Fruit fly (Drosophila melanogaster) whole organism, embryonic: ENCODE measurements around the gene OtopLc.

Experiments
- Atf6 ChIP-seq: fragments of 200-800 bp; sonication (Bioruptor generic); IDR thresholded peaks from 2 replicates; pipeline ENCODE4 v1.3.6; 2022; ENCODE audit warnings: missing biosample characterization, missing genetic modification characterization
- Bteb2 ChIP-seq: fragments of 200-800 bp; sonication (Bioruptor generic); optimal IDR thresholded peaks from 2 replicates; lab custom pipeline; 2016; ENCODE audit warnings: missing biosample characterization, missing genetic modification characterization
- CG10209 ChIP-seq: fragments of 200-800 bp; sonication (Bioruptor generic); optimal IDR thresholded peaks from 3 replicates; lab custom pipeline; 2017; ENCODE audit warnings: missing biosample characterization, mild to moderate bottlenecking, missing genetic modification characterization, missing genetic modification reagents
- CG10462 ChIP-seq: fragments of 200-800 bp; sonication (Bioruptor generic); optimal IDR thresholded peaks from 2 replicates; lab custom pipeline; 2016; ENCODE audit warnings: missing biosample characterization, missing genetic modification characterization
- CG10543 ChIP-seq: fragments of 200-800 bp; sonication (Bioruptor generic); optimal IDR thresholded peaks from 3 replicates; lab custom pipeline; 2017; ENCODE audit warnings: missing biosample characterization, mild to moderate bottlenecking, missing genetic modification characterization, moderate library complexity
- CG10959 ChIP-seq: fragments of 200-800 bp; sonication (Bioruptor generic); IDR thresholded peaks from 2 replicates; pipeline ENCODE4 v1.3.6; 2022; ENCODE audit warnings: missing biosample characterization, missing genetic modification characterization
- CG12391 ChIP-seq: fragments of 200-800 bp; sonication (Bioruptor generic); optimal IDR thresholded peaks from 3 replicates; lab custom pipeline; 2018; ENCODE audit warnings: missing biosample characterization, mild to moderate bottlenecking, missing genetic modification characterization, moderate library complexity
- CG13123 ChIP-seq: fragments of 200-800 bp; sonication (Bioruptor generic); optimal IDR thresholded peaks from 2 replicates; lab custom pipeline; 2016; ENCODE audit warnings: missing biosample characterization, missing genetic modification characterization
- CG13775 ChIP-seq: fragments of 200-800 bp; sonication (Bioruptor generic); optimal IDR thresholded peaks from 3 replicates; lab custom pipeline; 2017; ENCODE audit warnings: missing biosample characterization, mild to moderate bottlenecking, missing genetic modification characterization
- CG14441 ChIP-seq: fragments of 200-800 bp; sonication (Bioruptor generic); IDR thresholded peaks from 2 replicates; pipeline ENCODE4 v1.3.6; 2022; ENCODE audit warnings: missing biosample characterization, missing genetic modification characterization
- CG14965 ChIP-seq: fragments of 200-800 bp; sonication (Bioruptor generic); optimal IDR thresholded peaks from 2 replicates; lab custom pipeline; 2016; ENCODE audit warnings: missing biosample characterization, missing genetic modification characterization, borderline replicate concordance
- CG1602 ChIP-seq: fragments of 200-800 bp; sonication (Bioruptor generic); optimal IDR thresholded peaks from 3 replicates; lab custom pipeline; 2016; ENCODE audit warnings: missing biosample characterization, missing genetic modification characterization
- CG1647 ChIP-seq: fragments of 200-800 bp; sonication (Bioruptor generic); optimal IDR thresholded peaks from 3 replicates; lab custom pipeline; 2016; ENCODE audit warnings: missing biosample characterization, missing genetic modification characterization
- CG17328 ChIP-seq: fragments of 200-800 bp; sonication (Bioruptor generic); IDR thresholded peaks from 2 replicates; pipeline ENCODE4 v1.3.6; 2022; ENCODE audit warnings: missing biosample characterization, missing genetic modification characterization
- CG17361 ChIP-seq: fragments of 200-800 bp; sonication (Bioruptor generic); IDR thresholded peaks from 3 replicates; pipeline ENCODE4 v1.3.6; 2022; ENCODE audit warnings: missing biosample characterization, missing genetic modification characterization
- CG17802 ChIP-seq: fragments of 200-800 bp; sonication (Bioruptor generic); optimal IDR thresholded peaks from 2 replicates; lab custom pipeline; 2018; ENCODE audit warnings: missing biosample characterization, mild to moderate bottlenecking, missing genetic modification characterization, moderate library complexity
- CG1832 ChIP-seq: fragments of 200-800 bp; sonication (Bioruptor generic); optimal IDR thresholded peaks from 2 replicates; lab custom pipeline; 2017; ENCODE audit warnings: missing biosample characterization, mild to moderate bottlenecking, missing genetic modification characterization, inconsistent platforms
- CG18599 ChIP-seq: fragments of 200-800 bp; sonication (Bioruptor generic); optimal IDR thresholded peaks from 3 replicates; lab custom pipeline; 2017; ENCODE audit warnings: missing biosample characterization, missing genetic modification characterization, mild to moderate bottlenecking, moderate library complexity, missing genetic modification reagents
- CG31224 ChIP-seq: fragments of 200-800 bp; sonication (Bioruptor generic); IDR thresholded peaks from 2 replicates; pipeline ENCODE4 v1.3.6; 2022; ENCODE audit warnings: missing biosample characterization, missing genetic modification characterization
- CG31388 ChIP-seq: fragments of 200-800 bp; sonication (Bioruptor generic); optimal IDR thresholded peaks from 2 replicates; lab custom pipeline; 2016; ENCODE audit warnings: missing biosample characterization, missing genetic modification characterization
- CG6654 ChIP-seq: fragments of 200-800 bp; sonication (Bioruptor generic); optimal IDR thresholded peaks from 2 replicates; lab custom pipeline; 2017; ENCODE audit warnings: missing biosample characterization, mild to moderate bottlenecking, missing genetic modification characterization
- CG7556 ChIP-seq: fragments of 200-800 bp; sonication (Bioruptor generic); optimal IDR thresholded peaks from 2 replicates; lab custom pipeline; 2017; ENCODE audit warnings: missing biosample characterization, mild to moderate bottlenecking, missing genetic modification characterization
- CG9609 ChIP-seq: fragments of 200-800 bp; sonication (Bioruptor generic); optimal IDR thresholded peaks from 3 replicates; lab custom pipeline; 2016; ENCODE audit warnings: missing biosample characterization, missing genetic modification characterization
- CkIIα-i1 ChIP-seq: fragments of 200-800 bp; sonication (Bioruptor generic); IDR thresholded peaks from 2 replicates; pipeline ENCODE4 v1.3.6; 2022; ENCODE audit warnings: missing biosample characterization, missing genetic modification characterization
- D ChIP-seq, 2 experiments: fragments of 200-800 bp in 1 of 2; fragments of >200 bp in 1 of 2; sonication (Bioruptor generic) in 1 of 2; optimal IDR thresholded peaks; 2 replicates in 1 of 2; 3 replicates in 1 of 2; lab custom pipeline; 2017; ENCODE audit warnings: mild to moderate bottlenecking in 1 of 2, missing biosample characterization in 1 of 2, missing genetic modification characterization in 1 of 2, missing genetic modification reagents in 1 of 2
- Dip3 ChIP-seq: fragments of 200-800 bp; sonication (Bioruptor generic); optimal IDR thresholded peaks from 3 replicates; lab custom pipeline; 2016; ENCODE audit warnings: missing biosample characterization, missing genetic modification characterization
- Lhr ChIP-seq: fragments of 200-800 bp; sonication (Bioruptor generic); optimal IDR thresholded peaks from 3 replicates; lab custom pipeline; 2017; ENCODE audit warnings: mild to moderate bottlenecking, missing biosample characterization, missing genetic modification reagents, missing genetic modification characterization
- Lim3 ChIP-seq: fragments of 200-800 bp; sonication (Bioruptor generic); IDR thresholded peaks from 2 replicates; pipeline ENCODE4 v1.3.6; 2022; ENCODE audit warnings: missing biosample characterization, missing genetic modification characterization
- Lpt ChIP-seq: fragments of >200 bp; optimal IDR thresholded peaks from 2 replicates; lab custom pipeline; 2018; ENCODE audit warnings: missing biosample characterization, missing genetic modification characterization
- NK7.1 ChIP-seq: fragments of 200-800 bp; sonication (Bioruptor generic); optimal IDR thresholded peaks from 3 replicates; lab custom pipeline; 2016; ENCODE audit warnings: missing biosample characterization, missing genetic modification characterization
- Oaz ChIP-seq: fragments of 200-800 bp; sonication (Bioruptor generic); IDR thresholded peaks from 2 replicates; pipeline ENCODE4 v1.3.6; 2022; ENCODE audit warnings: missing biosample characterization, missing genetic modification characterization
- Ravus ChIP-seq: fragments of 200-800 bp; sonication (Bioruptor generic); IDR thresholded peaks from 2 replicates; pipeline ENCODE4 v1.3.6; 2022; ENCODE audit warnings: missing biosample characterization, missing genetic modification characterization
- Scr ChIP-seq: fragments of 200-800 bp; sonication (Bioruptor generic); IDR thresholded peaks from 2 replicates; pipeline ENCODE4 v1.3.6; 2022; ENCODE audit warnings: missing biosample characterization, missing genetic modification characterization; ENCODE audit not compliant: partially characterized antibody
- ab ChIP-seq: fragments of 200-800 bp; sonication (Bioruptor generic); optimal IDR thresholded peaks from 2 replicates; lab custom pipeline; 2016; ENCODE audit warnings: missing biosample characterization, missing genetic modification characterization
- az2 ChIP-seq: fragments of 200-800 bp; sonication (Bioruptor generic); optimal IDR thresholded peaks from 3 replicates; lab custom pipeline; 2016; ENCODE audit warnings: missing biosample characterization, missing genetic modification characterization
- cas ChIP-seq: fragments of 200-800 bp; sonication (Bioruptor generic); IDR thresholded peaks from 2 replicates; pipeline ENCODE4 v1.3.6; 2022; ENCODE audit warnings: missing biosample characterization, missing genetic modification characterization
- caup ChIP-seq: fragments of 200-800 bp; sonication (Bioruptor generic); optimal IDR thresholded peaks from 3 replicates; lab custom pipeline; 2017; ENCODE audit warnings: missing biosample characterization, mild to moderate bottlenecking, missing genetic modification characterization, moderate library complexity; ENCODE audit not compliant: severe bottlenecking
- crc ChIP-seq: fragments of 200-800 bp; sonication (Bioruptor generic); optimal IDR thresholded peaks from 2 replicates; lab custom pipeline; 2016; ENCODE audit warnings: missing biosample characterization, missing genetic modification characterization
- dan ChIP-seq: fragments of 200-800 bp; sonication (Bioruptor generic); IDR thresholded peaks from 2 replicates; pipeline ENCODE4 v1.3.6; 2022; ENCODE audit warnings: missing biosample characterization, missing genetic modification characterization
- dpn ChIP-seq, 2 experiments: fragments of 200-800 bp; sonication (Bioruptor generic); optimal IDR thresholded peaks; 3 replicates each; lab custom pipeline; 2016; ENCODE audit warnings: missing biosample characterization in 2 of 2, missing genetic modification characterization in 2 of 2
- ftz-f1 ChIP-seq: fragments of 200-800 bp; sonication (Bioruptor generic); optimal IDR thresholded peaks from 2 replicates; lab custom pipeline; 2016; ENCODE audit warnings: missing biosample characterization, missing genetic modification characterization
- gce ChIP-seq: fragments of 200-800 bp; sonication (Bioruptor generic); IDR thresholded peaks from 3 replicates; pipeline ENCODE4 v1.3.6; 2022; ENCODE audit warnings: missing biosample characterization, missing genetic modification characterization
- gfzf ChIP-seq: fragments of 200-800 bp; sonication (Bioruptor generic); optimal IDR thresholded peaks from 2 replicates; lab custom pipeline; 2016; ENCODE audit warnings: missing biosample characterization, mild to moderate bottlenecking, missing genetic modification characterization, moderate library complexity
- kay ChIP-seq: fragments of 200-800 bp; sonication (Bioruptor generic); optimal IDR thresholded peaks from 2 replicates; lab custom pipeline; 2016; ENCODE audit warnings: missing biosample characterization, missing genetic modification characterization
- nerfin-1 ChIP-seq: fragments of 200-800 bp; sonication (Bioruptor generic); optimal IDR thresholded peaks from 3 replicates; lab custom pipeline; 2019; ENCODE audit warnings: missing biosample characterization, mild to moderate bottlenecking, missing genetic modification characterization, moderate library complexity
- pb ChIP-seq: fragments of 200-800 bp; sonication (Bioruptor generic); optimal IDR thresholded peaks from 3 replicates; lab custom pipeline; 2016; ENCODE audit warnings: missing biosample characterization, missing genetic modification characterization
- phol ChIP-seq: fragments of 200-800 bp; sonication (Bioruptor generic); optimal IDR thresholded peaks from 3 replicates; lab custom pipeline; 2018; ENCODE audit warnings: missing biosample characterization, mild to moderate bottlenecking, missing genetic modification characterization, moderate library complexity
- pros ChIP-seq: fragments of 200-800 bp; sonication (Bioruptor generic); optimal IDR thresholded peaks from 3 replicates; lab custom pipeline; 2019; ENCODE audit warnings: missing biosample characterization, mild to moderate bottlenecking, missing genetic modification characterization, moderate library complexity
- sima ChIP-seq: fragments of 200-800 bp; sonication (Bioruptor generic); optimal IDR thresholded peaks from 2 replicates; lab custom pipeline; 2016; ENCODE audit warnings: missing biosample characterization, missing genetic modification characterization
- slbo ChIP-seq: fragments of 200-800 bp; sonication (Bioruptor generic); IDR thresholded peaks from 2 replicates; pipeline ENCODE4 v1.3.6; 2022; ENCODE audit warnings: missing biosample characterization, missing genetic modification characterization

Gene OtopLc

DNA sequence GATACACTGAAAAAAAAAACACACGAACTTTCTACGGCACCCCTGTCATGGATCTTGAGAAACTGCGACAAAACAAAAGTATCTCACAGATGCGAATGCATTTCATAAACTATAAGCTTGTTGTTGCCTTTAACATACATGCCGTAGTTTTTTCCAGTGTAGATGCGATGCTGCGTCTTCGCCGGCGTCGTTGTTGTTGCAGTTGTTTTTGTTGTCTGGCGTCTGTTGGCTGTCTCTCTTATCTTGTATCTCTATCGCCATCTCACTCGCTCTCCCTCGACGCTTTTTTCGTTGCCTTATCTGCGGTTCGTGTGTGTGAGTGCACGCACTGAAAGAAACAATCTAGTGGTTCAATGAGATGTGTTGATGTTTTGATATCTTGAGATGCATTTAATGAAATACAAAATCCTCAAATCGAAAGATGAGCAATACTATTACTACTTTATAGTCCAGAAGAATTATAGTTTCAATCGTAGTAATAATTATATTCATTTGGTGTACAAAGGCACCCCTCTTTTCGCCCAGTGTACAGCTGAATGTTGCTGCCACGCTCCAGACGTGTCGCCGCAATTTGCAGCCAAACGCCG, 33.9 kb upstream of the OtopLc start (continued):
- TF ChIP-seq CG10462 (GFP tag; lab: Kevin White, UChicago) (peak; percentile 97), slbo (peak; percentile 93), CG1602 (GFP tag; lab: Kevin White, UChicago) (peak; percentile 96), dpn (GFP tag; optimal IDR thresholded peaks at IDR 0.05; lab: Kevin White, UChicago) (peak; percentile 98), CG10543 (GFP tag; lab: Kevin White, UChicago) (peak; percentile 92), CG10209 (GFP tag; lab: Kevin White, UChicago) (peak; percentile 95), cas (peak; percentile 75), Lhr (GFP tag; lab: Kevin White, UChicago) (peak; percentile 87), Ravus (GFP tag; lab: Robert Waterston, UW) (peak; percentile 77), Dip3 (GFP tag; lab: Kevin White, UChicago) (peak; percentile 93), CG10959 (GFP tag; lab: Robert Waterston, UW) (peak; percentile 96), CG6654 (GFP tag; lab: Kevin White, UChicago) (peak; percentile 69), pb (GFP tag; lab: Kevin White, UChicago) (peak; percentile 96), Lpt (GFP tag; lab: Kevin White, UChicago) (no peak), NK7.1 (GFP tag; lab: Kevin White, UChicago) (peak; percentile 95), ftz-f1 (GFP tag; lab: Kevin White, UChicago) (peak; percentile 50), Atf6 (GFP tag; lab: Robert Waterston, UW) (peak; percentile 88), CG14441 (GFP tag; lab: Robert Waterston, UW) (peak; percentile 96), CG17802 (tag; lab: Kevin White, UChicago) (peak; percentile 85), CG17361 (GFP tag; lab: Robert Waterston, UW) (peak; percentile 96), CkIIα-i1 (GFP tag; lab: Robert Waterston, UW) (peak; percentile 89), CG31388 (GFP tag; lab: Kevin White, UChicago) (peak; percentile 92), gce (peak; percentile 94), CG12391 (tag; lab: Kevin White, UChicago) (peak; percentile 92), CG13775 (GFP tag; lab: Kevin White, UChicago) (peak; percentile 93), CG14965 (GFP tag; lab: Kevin White, UChicago) (peak; percentile 92), Scr (no peak), kay (GFP tag; lab: Kevin White, UChicago) (peak; percentile 95), CG31224 (GFP tag; lab: Robert Waterston, UW) (peak; percentile 85), caup (GFP tag; lab: Kevin White, UChicago) (peak; percentile 93), CG1647 (GFP tag; lab: Kevin White, UChicago) (peak; percentile 97), CG1832 (peak; percentile 45), Lim3 (GFP tag; lab: Robert Waterston, UW) (peak; percentile 92), CG7556 (GFP tag; lab: Kevin White, UChicago) (peak; percentile 96), CG9609 (peak; percentile 98), gfzf (GFP tag; lab: Kevin White, UChicago) (peak; percentile 37), Oaz (peak; percentile 90), D (optimal IDR thresholded peaks at IDR 0.05; lab: Kevin White, UChicago) (no peak), D (GFP tag; optimal IDR thresholded peaks at IDR 0.05; lab: Kevin White, UChicago) (peak; percentile 97), sima (GFP tag; lab: Kevin White, UChicago) (peak; percentile 94), crc (GFP tag; lab: Kevin White, UChicago) (peak; percentile 95), CG13123 (GFP tag; lab: Kevin White, UChicago) (peak; percentile 96), Bteb2 (GFP tag; lab: Kevin White, UChicago) (peak; percentile 95), pros (GFP tag; lab: Kevin White, UChicago) (peak; percentile 62), CG18599 (GFP tag; lab: Kevin White, UChicago) (peak; percentile 94), phol (peak; percentile 95), dan (GFP tag; lab: Robert Waterston, UW) (peak; percentile 94), ab (GFP tag; lab: Kevin White, UChicago) (peak; percentile 98), CG17328 (GFP tag; lab: Robert Waterston, UW) (peak; percentile 98), az2 (GFP tag; lab: Kevin White, UChicago) (peak; percentile 97), nerfin-1 (tag; lab: Kevin White, UChicago) (peak; percentile 92)
